Fruit fly (Drosophila melanogaster) whole organism, adult: ENCODE measurements around the gene CG32485.
A peak's percentile ranks its signal among the peaks of the same experiment; 100 is the strongest.

Experiments used
- CG11617 ChIP-seq: fragments of 200-800 bp; sonication (Bioruptor generic); optimal IDR thresholded peaks from 2 replicates; lab custom pipeline; 2017; ENCODE audit warnings: mild to moderate bottlenecking, missing biosample characterization, missing genetic modification reagents, missing genetic modification characterization
- CG12768 ChIP-seq: fragments of 200-800 bp; sonication (Bioruptor generic); optimal IDR thresholded peaks from 2 replicates; lab custom pipeline; 2017; ENCODE audit warnings: missing biosample characterization, missing genetic modification characterization, mild to moderate bottlenecking, moderate library complexity, missing genetic modification reagents
- CG14711 ChIP-seq: fragments of 200-800 bp; sonication (Bioruptor generic); optimal IDR thresholded peaks from 2 replicates; lab custom pipeline; 2018; ENCODE audit warnings: missing biosample characterization, mild to moderate bottlenecking, missing genetic modification characterization, moderate library complexity
- CG1620 ChIP-seq: fragments of 200-800 bp; sonication (Bioruptor generic); optimal IDR thresholded peaks from 2 replicates; lab custom pipeline; 2016; ENCODE audit warnings: missing biosample characterization, missing genetic modification characterization
- CG33017 ChIP-seq: fragments of 200-800 bp; sonication (Bioruptor generic); optimal IDR thresholded peaks from 2 replicates; lab custom pipeline; 2018; ENCODE audit warnings: missing biosample characterization, mild to moderate bottlenecking, missing genetic modification characterization, moderate library complexity
- CG5204 ChIP-seq: fragments of 200-800 bp; sonication (Bioruptor generic); optimal IDR thresholded peaks from 2 replicates; lab custom pipeline; 2016; ENCODE audit warnings: missing biosample characterization, missing genetic modification characterization
- CG7045 ChIP-seq: fragments of 200-800 bp; sonication (Bioruptor generic); optimal IDR thresholded peaks from 2 replicates; lab custom pipeline; 2017; ENCODE audit warnings: missing biosample characterization, mild to moderate bottlenecking, missing genetic modification characterization
- CG7101 ChIP-seq: fragments of 200-800 bp; sonication (Bioruptor generic); optimal IDR thresholded peaks from 2 replicates; lab custom pipeline; 2018; ENCODE audit warnings: missing biosample characterization, mild to moderate bottlenecking, missing genetic modification characterization, moderate library complexity
- Clk ChIP-seq: fragments of 200-800 bp; sonication (Bioruptor generic); optimal IDR thresholded peaks from 2 replicates; lab custom pipeline; 2017; ENCODE audit warnings: missing biosample characterization, missing genetic modification characterization
- Crg-1 ChIP-seq: fragments of 200-800 bp; sonication (Bioruptor generic); optimal IDR thresholded peaks from 2 replicates; lab custom pipeline; 2016; ENCODE audit warnings: missing biosample characterization, missing genetic modification characterization
- Hr96 ChIP-seq: fragments of 200-800 bp; sonication (Bioruptor generic); optimal IDR thresholded peaks from 2 replicates; lab custom pipeline; 2016; ENCODE audit warnings: missing biosample characterization, missing genetic modification characterization
- Mnt ChIP-seq: fragments of 200-800 bp; sonication (Bioruptor generic); optimal IDR thresholded peaks from 2 replicates; lab custom pipeline; 2016; ENCODE audit warnings: missing biosample characterization, mild to moderate bottlenecking, missing genetic modification characterization
- bab1 ChIP-seq: fragments of 200-800 bp; sonication (Bioruptor generic); optimal IDR thresholded peaks from 3 replicates; lab custom pipeline; 2019; ENCODE audit warnings: missing biosample characterization, mild to moderate bottlenecking, missing genetic modification characterization, moderate library complexity
- cic ChIP-seq: fragments of 200-800 bp; sonication (Bioruptor generic); optimal IDR thresholded peaks from 2 replicates; lab custom pipeline; 2017; ENCODE audit warnings: missing biosample characterization, mild to moderate bottlenecking, missing genetic modification characterization, moderate library complexity
- cnc ChIP-seq, 2 experiments: fragments of >200 bp; optimal IDR thresholded peaks; 2 replicates each; lab custom pipeline; 2017
- kay ChIP-seq: fragments of 200-800 bp; sonication (Bioruptor generic); peaks from one replicate; lab custom pipeline; 2016; ENCODE audit warnings: missing biosample characterization, missing genetic modification characterization, borderline replicate concordance
- ovo ChIP-seq: fragments of 200-800 bp; sonication (Bioruptor generic); optimal IDR thresholded peaks from 2 replicates; lab custom pipeline; 2016; ENCODE audit warnings: missing biosample characterization, missing genetic modification characterization
- pad ChIP-seq: fragments of 200-800 bp; sonication (Bioruptor generic); optimal IDR thresholded peaks from 3 replicates; lab custom pipeline; 2017; ENCODE audit warnings: missing biosample characterization, missing genetic modification characterization, mild to moderate bottlenecking, moderate library complexity, missing genetic modification reagents
- tj ChIP-seq: fragments of 200-800 bp; sonication (Bioruptor generic); optimal IDR thresholded peaks from 3 replicates; lab custom pipeline; 2017; ENCODE audit warnings: missing biosample characterization, mild to moderate bottlenecking, missing genetic modification characterization, moderate library complexity
- toe ChIP-seq: fragments of 200-800 bp; sonication (Bioruptor generic); optimal IDR thresholded peaks from 2 replicates; lab custom pipeline; 2016; ENCODE audit warnings: missing biosample characterization, missing genetic modification characterization

The CG32485 gene

DNA sequence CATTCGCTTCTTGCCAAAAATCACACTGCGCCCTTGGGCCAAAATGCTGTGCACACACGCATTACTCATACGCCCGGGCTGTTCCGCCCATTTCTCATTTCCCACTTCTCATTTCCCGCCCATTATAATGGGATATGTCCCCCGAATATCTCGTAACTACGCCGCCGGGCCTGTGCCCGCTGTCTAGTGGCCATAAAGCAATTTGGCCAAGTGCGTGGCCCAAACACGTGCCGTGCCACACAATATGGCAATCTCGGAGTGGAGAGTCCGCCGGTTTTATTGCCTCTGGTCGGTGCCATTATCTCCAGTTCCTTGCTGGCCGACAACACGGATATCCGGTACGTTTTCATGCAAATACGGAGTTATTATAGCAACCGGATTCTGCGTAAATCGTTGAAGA, 26.8 kb downstream of the CG32485 start:
- TF ChIP-seq CG12768 (GFP tag; lab: Kevin White, UChicago) (no peak), CG33017 (no peak), Hr96 (GFP tag; lab: Kevin White, UChicago) (no peak), cnc (optimal IDR thresholded peaks at IDR 0.05; lab: Kevin White, UChicago) (no peak), CG14711 (tag; lab: Kevin White, UChicago) (no peak), toe (GFP tag; lab: Kevin White, UChicago) (no peak), bab1 (GFP tag; lab: Kevin White, UChicago) (no peak), Clk (GFP tag; lab: Kevin White, UChicago) (no peak), CG7101 (no peak)

DNA sequence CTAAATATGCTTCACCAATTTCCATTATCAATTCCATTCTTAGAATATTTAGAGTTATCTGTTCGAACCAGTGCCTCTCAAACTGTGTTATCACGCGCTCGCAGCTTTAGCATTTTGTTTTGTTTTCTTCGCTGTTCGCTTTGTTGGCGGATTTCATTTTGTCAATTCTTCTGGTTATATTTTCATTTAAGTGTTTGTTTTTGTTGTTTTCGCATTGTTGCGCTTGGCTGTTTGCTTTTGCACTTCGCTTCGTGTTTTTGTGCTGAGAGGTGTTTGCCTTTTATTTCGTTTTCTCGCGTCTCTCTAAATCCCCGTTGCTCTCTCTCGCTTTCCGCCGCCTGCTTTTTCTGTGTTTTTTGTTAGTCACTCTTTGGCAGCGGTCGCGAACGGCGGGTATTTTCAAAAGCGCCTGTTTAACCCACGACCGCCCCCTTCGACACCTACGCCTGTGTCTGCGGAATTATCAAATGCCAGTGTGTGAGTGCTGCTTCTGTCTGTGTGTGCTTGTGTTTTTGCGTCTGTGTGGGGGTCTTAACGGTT, 27.5 kb downstream of the CG32485 start:
- no peak for TF ChIP-seq CG1620 (GFP tag; lab: Kevin White, UChicago)
- TF ChIP-seq ovo (GFP tag; lab: Kevin White, UChicago), result peak; percentile 68
- peak; percentile 35 for TF ChIP-seq CG7101
- TF ChIP-seq CG33017, result peak; percentile 41
- peak in 1 of 2 experiments; percentile 15 for TF ChIP-seq cnc (optimal IDR thresholded peaks at IDR 0.05; lab: Kevin White, UChicago)
- TF ChIP-seq CG7045 (GFP tag; lab: Kevin White, UChicago), result no peak
- TF ChIP-seq CG14711 (tag; lab: Kevin White, UChicago), result peak; percentile 33
- TF ChIP-seq Hr96 (GFP tag; lab: Kevin White, UChicago), result peak; percentile 15
- peak; percentile 62 for TF ChIP-seq bab1 (GFP tag; lab: Kevin White, UChicago)
- TF ChIP-seq CG5204 (GFP tag; lab: Kevin White, UChicago), result peak; percentile 18
- TF ChIP-seq kay (GFP tag; lab: Kevin White, UChicago), result peak; percentile 76
- TF ChIP-seq CG12768 (GFP tag; lab: Kevin White, UChicago), result peak; percentile 59
- TF ChIP-seq pad, result peak; percentile 61
- peak; percentile 26 for TF ChIP-seq CG11617
- TF ChIP-seq Crg-1 (GFP tag; lab: Kevin White, UChicago), result no peak
- peak; percentile 58 for TF ChIP-seq cic
- peak; percentile 72 for TF ChIP-seq Mnt (GFP tag; lab: Kevin White, UChicago)
- TF ChIP-seq tj (GFP tag; lab: Kevin White, UChicago), result peak; percentile 76
- TF ChIP-seq Clk (GFP tag; lab: Kevin White, UChicago), result no peak
- TF ChIP-seq toe (GFP tag; lab: Kevin White, UChicago), result no peak

- no peak for TF ChIP-seq CG33017
- no peak for TF ChIP-seq CG7045 (GFP tag; lab: Kevin White, UChicago)
- TF ChIP-seq CG1620 (GFP tag; lab: Kevin White, UChicago), result no peak
- peak; percentile 54 for TF ChIP-seq CG14711 (tag; lab: Kevin White, UChicago)
- TF ChIP-seq CG7101, result peak; percentile 15
- no peak for TF ChIP-seq cic
- peak; percentile 71 for TF ChIP-seq tj (GFP tag; lab: Kevin White, UChicago)
- no peak for TF ChIP-seq Hr96 (GFP tag; lab: Kevin White, UChicago)
Observed at dm6 chr3L:3078398-3079155, 28.5 kb downstream of the CG32485 start.

DNA sequence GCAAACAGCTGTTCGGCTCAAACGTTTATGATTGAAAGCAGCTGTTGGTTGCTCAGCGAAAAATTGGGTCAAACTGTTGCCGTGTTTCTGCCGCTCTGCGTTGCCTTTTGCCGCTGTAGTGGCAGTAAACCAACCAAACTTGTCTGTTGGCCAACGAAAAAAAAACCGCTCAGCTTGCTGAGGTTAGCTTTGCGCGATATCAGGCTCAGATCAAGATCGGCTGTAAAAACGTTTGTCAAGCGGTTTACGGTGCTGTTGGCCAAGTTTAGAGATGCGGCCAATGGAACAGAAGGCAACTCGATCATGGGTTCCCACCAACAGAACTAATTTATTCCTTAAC, 29.0 kb downstream of the CG32485 start:
- TF ChIP-seq CG5204 (GFP tag; lab: Kevin White, UChicago), result no peak
- no peak for TF ChIP-seq CG14711 (tag; lab: Kevin White, UChicago)
- no peak for TF ChIP-seq toe (GFP tag; lab: Kevin White, UChicago)
- TF ChIP-seq Mnt (GFP tag; lab: Kevin White, UChicago), result no peak
- TF ChIP-seq pad, result no peak
- no peak for TF ChIP-seq bab1 (GFP tag; lab: Kevin White, UChicago)
- TF ChIP-seq tj (GFP tag; lab: Kevin White, UChicago), result no peak
- TF ChIP-seq CG11617, result no peak
- TF ChIP-seq CG7101, result no peak

DNA sequence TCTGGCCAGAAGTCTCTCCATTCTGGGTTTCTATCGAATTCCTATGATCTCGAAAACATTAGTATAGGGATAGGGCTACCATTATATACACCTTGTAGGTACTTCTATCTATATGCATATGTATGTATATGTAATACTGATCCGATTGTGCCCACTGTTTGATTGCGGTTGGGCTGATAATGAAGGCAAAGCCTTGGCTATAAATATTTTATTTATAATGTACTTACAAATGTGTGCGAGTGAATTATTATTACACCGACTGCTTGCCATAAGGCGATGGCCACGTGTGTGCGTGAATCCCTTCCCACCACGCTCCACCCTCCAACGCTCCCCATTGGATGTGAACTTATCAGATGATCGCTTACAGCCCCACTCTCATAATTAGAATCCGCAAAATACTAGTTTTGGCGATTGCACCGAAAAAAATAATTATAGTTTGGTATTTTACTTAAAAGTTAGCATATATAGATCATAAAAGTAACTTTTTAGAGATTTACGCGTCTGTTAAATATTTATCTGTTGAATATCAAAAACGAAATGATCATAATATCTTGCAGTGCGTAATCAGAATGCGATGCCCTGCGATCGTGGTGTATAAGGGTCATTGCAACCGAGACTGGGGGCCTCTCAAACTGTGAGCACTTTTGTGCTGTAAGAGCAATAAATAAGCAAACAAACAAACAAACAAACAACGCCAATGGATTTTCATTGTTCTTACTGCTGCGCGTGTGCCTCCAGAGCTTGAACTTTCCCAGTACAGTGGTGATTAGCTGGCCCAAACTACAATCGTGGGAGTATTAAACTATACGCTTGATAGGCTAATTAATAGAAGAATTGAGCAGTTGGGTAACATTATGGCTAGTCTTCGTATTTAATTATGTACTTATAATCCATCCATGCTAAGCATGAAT, 30.2 kb downstream of the CG32485 start:
- TF ChIP-seq CG14711 (tag; lab: Kevin White, UChicago) (peak; percentile 50), CG7045 (GFP tag; lab: Kevin White, UChicago) (no peak), Mnt (GFP tag; lab: Kevin White, UChicago) (peak; percentile 49), CG5204 (GFP tag; lab: Kevin White, UChicago) (no peak), CG33017 (peak; percentile 68), CG11617 (no peak), kay (GFP tag; lab: Kevin White, UChicago) (peak; percentile 92), cnc (optimal IDR thresholded peaks at IDR 0.05; lab: Kevin White, UChicago) (no peak), CG12768 (GFP tag; lab: Kevin White, UChicago) (peak; percentile 57), toe (GFP tag; lab: Kevin White, UChicago) (no peak), tj (GFP tag; lab: Kevin White, UChicago) (no peak), Clk (GFP tag; lab: Kevin White, UChicago) (peak; percentile 4), pad (no peak), bab1 (GFP tag; lab: Kevin White, UChicago) (no peak), cic (peak; percentile 79)
